Worm (Caenorhabditis elegans) whole organism, L2 larva: ENCODE data around the gene F44B9.8.

Experiments used
- ZK546.5 ChIP-seq: sonication (generic microtip); optimal IDR thresholded peaks from 2 replicates; lab custom pipeline; 2017; ENCODE audit warnings: missing biosample characterization, missing genetic modification characterization
- blmp-1 ChIP-seq: sonication (generic microtip); optimal IDR thresholded peaks from 2 replicates; lab custom pipeline; 2017; ENCODE audit warnings: missing genetic modification characterization, mild to moderate bottlenecking, missing compliant biosample characterization, antibody characterized with exemption, moderate library complexity; ENCODE audit not compliant: insufficient read depth

DNA sequence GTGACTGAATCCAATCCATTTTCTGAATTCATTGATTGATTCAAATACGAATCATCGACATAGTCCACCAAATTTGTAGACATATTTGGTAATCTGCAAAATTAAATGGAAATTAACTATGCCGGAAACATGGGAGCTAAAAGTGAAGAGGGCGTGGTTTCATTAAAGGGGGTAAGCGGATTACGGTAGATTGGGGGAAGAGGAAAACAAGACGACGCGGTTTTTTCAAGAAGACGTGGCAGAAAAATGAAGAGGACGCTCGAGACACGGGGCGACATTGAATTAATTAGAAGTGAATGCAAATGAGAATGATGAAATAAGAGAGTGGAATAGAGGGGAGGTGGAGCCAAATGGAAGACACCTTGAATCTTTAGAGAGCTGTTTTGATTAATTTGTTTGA is 33.1 kb downstream of the F44B9.8 start, which contains the start of gene npr-17:
- no peak for TF ChIP-seq blmp-1 (tag; lab: Kevin White, UChicago)
- TF ChIP-seq ZK546.5 (tag; lab: Kevin White, UChicago) = no peak
